Worm (Caenorhabditis elegans): Measurements from ENCODE around the gene nspc-15.

- TF ChIP-seq ama-1 (optimal IDR thresholded peaks at IDR 0.05), result no peak
- TF ChIP-seq pha-4 (tag; optimal IDR thresholded peaks at IDR 0.05), result no peak
- no peak for TF ChIP-seq elt-3 (tag; optimal IDR thresholded peaks at IDR 0.05)
- no peak for TF ChIP-seq nhr-77 (tag; optimal IDR thresholded peaks at IDR 0.05)
- TF ChIP-seq ztf-11 (tag; optimal IDR thresholded peaks at IDR 0.05), result no peak
- TF ChIP-seq lsy-12 (tag; optimal IDR thresholded peaks at IDR 0.05), result no peak
- no peak for TF ChIP-seq ceh-82 (tag; optimal IDR thresholded peaks at IDR 0.05)
- TF ChIP-seq sea-2 (GFP tag; optimal IDR thresholded peaks at IDR 0.05), result no peak
- no peak for TF ChIP-seq hmg-11 (tag; optimal IDR thresholded peaks at IDR 0.05)
- no peak for TF ChIP-seq jun-1 (tag; optimal IDR thresholded peaks at IDR 0.05)
These were observed 7.7 kb upstream of the nspc-15 start, which contains the start of gene F42F12.4 for ce11 chrX:12352872-12353271.

All from whole organism, L3 larva.